Fruit fly (Drosophila melanogaster): Measurements from ENCODE around the gene Xport-A.

DNA sequence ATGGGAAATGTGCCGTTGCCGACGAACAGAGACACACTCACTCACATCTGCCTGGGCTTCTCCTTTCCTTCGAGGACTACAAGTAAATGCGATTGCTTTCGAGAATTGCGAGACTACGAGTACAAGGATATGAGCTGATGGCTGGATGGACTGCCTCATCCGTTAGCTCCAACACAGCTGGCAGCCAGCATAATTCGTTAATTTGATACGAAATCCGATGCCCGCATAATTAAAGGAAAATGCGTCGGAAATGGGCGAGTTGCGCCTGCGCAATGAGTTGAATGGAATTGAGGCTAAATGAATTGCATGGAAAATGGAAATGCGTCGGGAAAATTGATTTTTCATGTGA is 20.5 kb upstream of the Xport-A start:
- TF ChIP-seq ttk (optimal IDR thresholded peaks at IDR 0.05) (no peak), psq (optimal IDR thresholded peaks at IDR 0.05) (no peak), h (optimal IDR thresholded peaks at IDR 0.05) (no peak), insv (optimal IDR thresholded peaks at IDR 0.05) (no peak), Sin3A (optimal IDR thresholded peaks at IDR 0.05) (no peak), Myc (optimal IDR thresholded peaks at IDR 0.05) (no peak)
